Fruit fly (Drosophila melanogaster) whole organism, embryonic: ENCODE measurements around the gene CLS.
A peak's percentile ranks its signal among the peaks of the same experiment; 100 is the strongest.

Source experiments
- Adf1 ChIP-seq: fragments of 200-800 bp; sonication (Bioruptor generic); IDR thresholded peaks from 2 replicates; pipeline ENCODE4 v1.3.6; 2022; ENCODE audit warnings: missing biosample characterization, missing genetic modification characterization
- Antp ChIP-seq: fragments of 200-800 bp; sonication (Bioruptor generic); optimal IDR thresholded peaks from 3 replicates; lab custom pipeline; 2016; ENCODE audit warnings: missing biosample characterization, missing genetic modification characterization
- Bgb ChIP-seq: fragments of 200-800 bp; sonication (Bioruptor generic); IDR thresholded peaks from 2 replicates; pipeline ENCODE4 v1.3.6; 2022; ENCODE audit warnings: missing biosample characterization, missing genetic modification characterization; ENCODE audit not compliant: partially characterized antibody
- CG12299 ChIP-seq: fragments of 200-800 bp; sonication (Bioruptor generic); optimal IDR thresholded peaks from 2 replicates; lab custom pipeline; 2018; ENCODE audit warnings: missing biosample characterization, mild to moderate bottlenecking, missing genetic modification characterization
- CG16813 ChIP-seq: fragments of 200-800 bp; sonication (Bioruptor generic); IDR thresholded peaks from 3 replicates; pipeline ENCODE4 v1.3.6; 2022; ENCODE audit warnings: missing biosample characterization, missing genetic modification characterization; ENCODE audit not compliant: partially characterized antibody
- CG16863 ChIP-seq: fragments of 200-800 bp; sonication (Bioruptor generic); optimal IDR thresholded peaks from 3 replicates; lab custom pipeline; 2016; ENCODE audit warnings: missing biosample characterization, missing genetic modification characterization
- CG17186 ChIP-seq: fragments of 200-800 bp; sonication (Bioruptor generic); optimal IDR thresholded peaks from 3 replicates; lab custom pipeline; 2017; ENCODE audit warnings: missing biosample characterization, missing genetic modification reagents, missing genetic modification characterization
- CG17359 ChIP-seq: fragments of 200-800 bp; sonication (Bioruptor generic); optimal IDR thresholded peaks from 3 replicates; lab custom pipeline; 2018; ENCODE audit warnings: missing biosample characterization, mild to moderate bottlenecking, missing genetic modification characterization, moderate library complexity
- CG18262 ChIP-seq: fragments of 200-800 bp; optimal IDR thresholded peaks from 3 replicates; lab custom pipeline; 2019; ENCODE audit warnings: missing biosample characterization, mild to moderate bottlenecking, missing genetic modification characterization, moderate library complexity
- CG1832 ChIP-seq: fragments of 200-800 bp; sonication (Bioruptor generic); optimal IDR thresholded peaks from 2 replicates; lab custom pipeline; 2017; ENCODE audit warnings: missing biosample characterization, mild to moderate bottlenecking, missing genetic modification characterization, inconsistent platforms
- CG2116 ChIP-seq: fragments of 200-800 bp; sonication (Bioruptor generic); optimal IDR thresholded peaks from 3 replicates; lab custom pipeline; 2018; ENCODE audit warnings: missing biosample characterization, mild to moderate bottlenecking, missing genetic modification characterization
- CG2199 ChIP-seq: fragments of 200-800 bp; sonication (Bioruptor generic); IDR thresholded peaks from 3 replicates; pipeline ENCODE4 v1.3.6; 2022; ENCODE audit warnings: missing biosample characterization, missing genetic modification characterization
- CG30020 ChIP-seq: fragments of 200-800 bp; optimal IDR thresholded peaks from 2 replicates; lab custom pipeline; 2019; ENCODE audit warnings: missing biosample characterization, mild to moderate bottlenecking, missing genetic modification characterization, moderate library complexity
- CG5180 ChIP-seq: fragments of 200-800 bp; sonication (Bioruptor generic); optimal IDR thresholded peaks from 3 replicates; lab custom pipeline; 2017; ENCODE audit warnings: missing biosample characterization, missing genetic modification characterization, mild to moderate bottlenecking, moderate library complexity, missing genetic modification reagents
- CG7928 ChIP-seq: fragments of 200-800 bp; sonication (Bioruptor generic); optimal IDR thresholded peaks from 2 replicates; lab custom pipeline; 2017; ENCODE audit warnings: missing biosample characterization, mild to moderate bottlenecking, missing genetic modification characterization
- CG8089 ChIP-seq: fragments of 200-800 bp; sonication (Bioruptor generic); optimal IDR thresholded peaks from 3 replicates; lab custom pipeline; 2016; ENCODE audit warnings: missing biosample characterization, missing genetic modification characterization
- CG9727 ChIP-seq: fragments of 200-800 bp; sonication (Bioruptor generic); optimal IDR thresholded peaks from 3 replicates; lab custom pipeline; 2017; ENCODE audit warnings: missing biosample characterization, mild to moderate bottlenecking, missing genetic modification characterization
- CTCF ChIP-seq: fragments of 200-800 bp; sonication (Bioruptor generic); optimal IDR thresholded peaks from 2 replicates; lab custom pipeline; 2017; ENCODE audit warnings: missing biosample characterization, mild to moderate bottlenecking, missing genetic modification characterization, moderate library complexity
- Doc2 ChIP-seq: fragments of 200-800 bp; sonication (Bioruptor generic); IDR thresholded peaks from 2 replicates; pipeline ENCODE4 v1.3.6; 2022; ENCODE audit warnings: missing biosample characterization, missing genetic modification characterization
- HLH4C ChIP-seq: fragments of 200-800 bp; sonication (Bioruptor generic); IDR thresholded peaks from 3 replicates; pipeline ENCODE4 v1.3.6; 2022; ENCODE audit warnings: missing biosample characterization, missing genetic modification characterization; ENCODE audit not compliant: partially characterized antibody
- Med ChIP-seq: fragments of 200-800 bp; sonication (Bioruptor generic); peaks from one replicate; lab custom pipeline; 2016; ENCODE audit warnings: missing biosample characterization, missing genetic modification characterization, mild to moderate bottlenecking, inconsistent platforms, moderate library complexity
- Meics ChIP-seq: fragments of 200-800 bp; sonication (Bioruptor generic); optimal IDR thresholded peaks from 2 replicates; lab custom pipeline; 2017; ENCODE audit warnings: missing biosample characterization, mild to moderate bottlenecking, missing genetic modification characterization
- PHDP ChIP-seq: fragments of 200-800 bp; sonication (Bioruptor generic); optimal IDR thresholded peaks from 3 replicates; lab custom pipeline; 2018; ENCODE audit warnings: missing biosample characterization, mild to moderate bottlenecking, missing genetic modification characterization, moderate library complexity
- Pdp1 ChIP-seq, 2 experiments: fragments of 200-800 bp; sonication (Bioruptor generic); optimal IDR thresholded peaks; 3 replicates each; lab custom pipeline; 2016; ENCODE audit warnings: missing biosample characterization in 2 of 2, missing genetic modification characterization in 2 of 2, mild to moderate bottlenecking in 1 of 2, moderate library complexity in 1 of 2
- Scr ChIP-seq: fragments of 200-800 bp; sonication (Bioruptor generic); IDR thresholded peaks from 2 replicates; pipeline ENCODE4 v1.3.6; 2022; ENCODE audit warnings: missing biosample characterization, missing genetic modification characterization; ENCODE audit not compliant: partially characterized antibody
- Sin3A ChIP-seq: fragments of >200 bp; optimal IDR thresholded peaks from 2 replicates; lab custom pipeline; 2018
- Sox100B ChIP-seq: fragments of 200-800 bp; sonication (Bioruptor generic); optimal IDR thresholded peaks from 3 replicates; lab custom pipeline; 2018; ENCODE audit warnings: missing biosample characterization, mild to moderate bottlenecking, missing genetic modification characterization
- Spps ChIP-seq: fragments of 200-800 bp; sonication (Bioruptor generic); optimal IDR thresholded peaks from 2 replicates; lab custom pipeline; 2018; ENCODE audit warnings: missing biosample characterization, mild to moderate bottlenecking, missing genetic modification characterization
- Sry-δ ChIP-seq: fragments of 200-800 bp; sonication (Bioruptor generic); optimal IDR thresholded peaks from 2 replicates; lab custom pipeline; 2016; ENCODE audit warnings: missing biosample characterization, missing genetic modification characterization
- az2 ChIP-seq: fragments of 200-800 bp; sonication (Bioruptor generic); optimal IDR thresholded peaks from 3 replicates; lab custom pipeline; 2016; ENCODE audit warnings: missing biosample characterization, missing genetic modification characterization
- bcd ChIP-seq: fragments of 200-800 bp; sonication (Bioruptor generic); optimal IDR thresholded peaks from 2 replicates; lab custom pipeline; 2017; ENCODE audit warnings: missing biosample characterization, mild to moderate bottlenecking, missing genetic modification characterization
- bigmax ChIP-seq: fragments of 200-800 bp; sonication (Bioruptor generic); optimal IDR thresholded peaks from 2 replicates; lab custom pipeline; 2018; ENCODE audit warnings: missing biosample characterization, mild to moderate bottlenecking, missing genetic modification characterization
- cg ChIP-seq: fragments of 200-800 bp; sonication (Bioruptor generic); optimal IDR thresholded peaks from 3 replicates; lab custom pipeline; 2019; ENCODE audit warnings: missing biosample characterization, mild to moderate bottlenecking, missing genetic modification characterization, moderate library complexity
- ham ChIP-seq: fragments of 200-800 bp; sonication (Bioruptor generic); IDR thresholded peaks from 2 replicates; pipeline ENCODE4 v1.3.6; 2022; ENCODE audit warnings: missing biosample characterization, missing genetic modification characterization
- kay ChIP-seq: fragments of 200-800 bp; sonication (Bioruptor generic); optimal IDR thresholded peaks from 2 replicates; lab custom pipeline; 2016; ENCODE audit warnings: missing biosample characterization, missing genetic modification characterization
- klu ChIP-seq: fragments of 200-800 bp; sonication (Bioruptor generic); IDR thresholded peaks from 2 replicates; pipeline ENCODE4 v1.3.6; 2022; ENCODE audit warnings: missing biosample characterization, missing genetic modification characterization
- lola ChIP-seq, 3 experiments: fragments of >200 bp in 2 of 3; fragments of 200-800 bp in 1 of 3; sonication (Bioruptor generic) in 1 of 3; optimal IDR thresholded peaks; 2 replicates each; lab custom pipeline; 2017 to 2019; ENCODE audit warnings: missing biosample characterization in 3 of 3, missing genetic modification characterization in 3 of 3, mild to moderate bottlenecking in 1 of 3, moderate library complexity in 1 of 3
- mam ChIP-seq: fragments of 200-800 bp; sonication (Bioruptor generic); optimal IDR thresholded peaks from 3 replicates; lab custom pipeline; 2016; ENCODE audit warnings: missing biosample characterization, missing genetic modification characterization
- otp ChIP-seq: fragments of 200-800 bp; sonication (Bioruptor generic); IDR thresholded peaks from 3 replicates; pipeline ENCODE4, ENCODE4 v1.3.6; 2022; ENCODE audit warnings: missing biosample characterization, missing genetic modification characterization
- pnt ChIP-seq: fragments of 200-800 bp; sonication (Bioruptor generic); optimal IDR thresholded peaks from 3 replicates; lab custom pipeline; 2016; ENCODE audit warnings: missing biosample characterization, missing genetic modification characterization
- ranshi ChIP-seq: fragments of 200-800 bp; sonication (Bioruptor generic); IDR thresholded peaks from 2 replicates; pipeline ENCODE4 v1.3.6; 2022; ENCODE audit warnings: missing biosample characterization, missing genetic modification characterization
- row ChIP-seq: fragments of 200-800 bp; sonication (Bioruptor generic); IDR thresholded peaks from 3 replicates; pipeline ENCODE4 v1.3.6; 2022; ENCODE audit warnings: missing biosample characterization, missing genetic modification characterization
- sima ChIP-seq: fragments of 200-800 bp; sonication (Bioruptor generic); optimal IDR thresholded peaks from 2 replicates; lab custom pipeline; 2016; ENCODE audit warnings: missing biosample characterization, missing genetic modification characterization
- sqz ChIP-seq: fragments of 200-800 bp; sonication (Bioruptor generic); optimal IDR thresholded peaks from 3 replicates; lab custom pipeline; 2018; ENCODE audit warnings: missing biosample characterization, mild to moderate bottlenecking, missing genetic modification characterization
- tio ChIP-seq: fragments of 200-800 bp; sonication (Bioruptor generic); optimal IDR thresholded peaks from 2 replicates; lab custom pipeline; 2017; ENCODE audit warnings: missing biosample characterization, missing genetic modification characterization, inconsistent platforms
- ttk ChIP-seq: fragments of 200-800 bp; sonication (Bioruptor generic); IDR thresholded peaks from 2 replicates; pipeline ENCODE4 v2.1.2; 2022; ENCODE audit warnings: missing biosample characterization, missing genetic modification characterization
- unpg ChIP-seq: fragments of 200-800 bp; sonication (Bioruptor generic); optimal IDR thresholded peaks from 3 replicates; lab custom pipeline; 2018; ENCODE audit warnings: missing biosample characterization, mild to moderate bottlenecking, missing genetic modification characterization, moderate library complexity
- usp ChIP-seq: fragments of >200 bp; optimal IDR thresholded peaks from 2 replicates; lab custom pipeline; 2017; ENCODE audit warnings: missing biosample characterization, missing genetic modification characterization
- yki ChIP-seq: fragments of >200 bp; optimal IDR thresholded peaks from 3 replicates; lab custom pipeline; 2018
- zfh1 ChIP-seq: fragments of 200-800 bp; sonication (Bioruptor generic); IDR thresholded peaks from 3 replicates; pipeline ENCODE4 v1.3.6; 2022; ENCODE audit warnings: missing biosample characterization, missing genetic modification characterization

Gene CLS

DNA sequence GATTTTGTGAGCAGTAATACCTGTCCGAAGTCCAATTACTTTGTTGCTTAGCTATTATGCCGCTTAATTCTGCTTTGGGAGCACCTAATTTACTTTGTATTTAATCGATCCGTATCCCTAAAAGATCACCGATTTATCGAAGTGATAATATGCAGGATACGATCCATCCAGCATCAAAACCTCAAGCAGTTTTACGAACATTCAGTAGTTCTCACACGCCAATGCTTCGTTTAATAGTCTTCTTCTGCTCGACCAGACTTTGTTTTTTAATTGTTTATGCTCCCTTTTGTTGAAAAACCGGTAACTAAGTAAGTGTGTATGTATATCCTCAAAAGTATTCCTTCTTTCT is 38.9 kb downstream of the CLS start (continued):
- TF ChIP-seq CG18262 (tag; lab: Kevin White, UChicago): peak; percentile 1
- TF ChIP-seq Meics (GFP tag; lab: Kevin White, UChicago): no peak
- peak; percentile 30 for TF ChIP-seq cg (GFP tag; lab: Kevin White, UChicago)
- TF ChIP-seq ranshi (GFP tag; lab: Robert Waterston, UW): peak; percentile 33; the same call in 1 of the 2 replicates
- TF ChIP-seq CG17359: no peak
- peak; percentile 52 for TF ChIP-seq CG30020
- TF ChIP-seq lola (GFP tag; optimal IDR thresholded peaks at IDR 0.05; lab: Kevin White, UChicago): peak in 1 of 3 experiments; percentile 15

DNA sequence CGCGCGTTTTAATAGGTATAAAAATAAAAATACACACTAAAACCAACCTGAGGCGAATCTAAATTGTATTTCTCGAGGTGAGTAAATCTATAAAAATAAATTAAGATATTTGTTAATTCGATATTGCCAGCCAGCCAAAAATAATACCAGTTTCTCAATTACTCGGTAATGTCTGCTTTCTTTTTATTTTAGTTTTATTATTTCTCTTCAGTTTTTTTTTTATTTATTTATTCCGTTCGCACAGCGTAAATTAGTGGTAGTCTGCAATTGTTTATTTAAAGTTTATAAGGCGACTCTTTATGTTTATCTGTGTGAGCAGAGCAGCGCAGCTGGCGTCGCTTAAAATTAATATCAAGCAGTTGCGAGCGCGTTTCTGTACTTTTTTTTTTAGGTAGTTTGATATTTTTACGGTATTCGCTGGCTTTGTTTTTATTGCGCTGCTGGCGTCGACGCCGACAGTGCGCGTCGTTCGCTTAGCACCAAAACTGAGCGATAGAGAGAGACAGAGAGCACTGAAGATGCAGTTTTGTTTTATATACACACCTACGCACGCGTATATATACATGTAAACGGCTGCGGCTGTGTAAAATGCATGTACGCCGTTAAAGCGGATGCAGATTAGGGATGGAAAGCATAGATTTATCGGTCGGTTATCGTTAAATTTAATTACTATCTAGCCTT is 39.5 kb downstream of the CLS start:
- no peak for TF ChIP-seq CG8089 (GFP tag; lab: Kevin White, UChicago)
- peak; percentile 60 for TF ChIP-seq CG17186
- TF ChIP-seq Med (GFP tag; lab: Kevin White, UChicago): peak; percentile 82
- TF ChIP-seq pnt: no peak
- no peak for TF ChIP-seq Doc2 (GFP tag; lab: Robert Waterston, UW)
- TF ChIP-seq zfh1 (GFP tag; lab: Robert Waterston, UW): peak; percentile 62; the same call in 2 of the 3 replicates
- no peak for TF ChIP-seq usp (GFP tag; lab: Kevin White, UChicago)
- TF ChIP-seq HLH4C (GFP tag; lab: Robert Waterston, UW): peak; percentile 91
- no peak for TF ChIP-seq tio (GFP tag; lab: Kevin White, UChicago)
- no peak for TF ChIP-seq CG16863 (GFP tag; lab: Kevin White, UChicago)
- TF ChIP-seq sqz: peak; percentile 89
- no peak for TF ChIP-seq Sox100B (GFP tag; lab: Kevin White, UChicago)
- peak; percentile 90 for TF ChIP-seq bcd (GFP tag; lab: Kevin White, UChicago)
- peak; percentile 70 for TF ChIP-seq CG7928
- TF ChIP-seq Bgb (GFP tag; lab: Robert Waterston, UW): peak; percentile 84
- no peak for TF ChIP-seq kay
- TF ChIP-seq unpg (GFP tag; lab: Kevin White, UChicago): no peak
- peak; percentile 63 for TF ChIP-seq CTCF (GFP tag; lab: Kevin White, UChicago)
- TF ChIP-seq CG5180: no peak
- TF ChIP-seq row: peak; percentile 31; the same call in 1 of the 3 replicates
- no peak for TF ChIP-seq yki (lab: Kevin White, UChicago)
- TF ChIP-seq ttk: no peak
- TF ChIP-seq CG9727: no peak
- TF ChIP-seq PHDP (tag; lab: Kevin White, UChicago): peak; percentile 12
- peak; percentile 65 for TF ChIP-seq CG1832 (GFP tag; lab: Kevin White, UChicago)
- no peak for TF ChIP-seq az2
- peak; percentile 77 for TF ChIP-seq CG16813
- no peak for TF ChIP-seq sima (GFP tag; lab: Kevin White, UChicago)
- TF ChIP-seq Scr (GFP tag; lab: Robert Waterston, UW): peak; percentile 67
- no peak for TF ChIP-seq ham (GFP tag; lab: Robert Waterston, UW)
- peak; percentile 44 for TF ChIP-seq bigmax (GFP tag; lab: Kevin White, UChicago)
- TF ChIP-seq Spps: no peak
- no peak for TF ChIP-seq Antp (GFP tag; lab: Kevin White, UChicago)
- TF ChIP-seq CG2116 (GFP tag; lab: Kevin White, UChicago): peak; percentile 58
- TF ChIP-seq CG2199 (GFP tag; lab: Robert Waterston, UW): 0 out of 3 replicates have a peak, but pooled peaks have one; percentile 55
- no peak for TF ChIP-seq Sin3A
- peak; percentile 69 for TF ChIP-seq Sry-δ (GFP tag; lab: Kevin White, UChicago)
- peak; percentile 34; the same call in 1 of the 3 replicates for TF ChIP-seq otp (GFP tag; lab: Robert Waterston, UW)
- TF ChIP-seq CG12299 (tag; lab: Kevin White, UChicago): no peak
- no peak for TF ChIP-seq mam (GFP tag; lab: Kevin White, UChicago)
- peak; percentile 98 for TF ChIP-seq Adf1 (GFP tag; lab: Robert Waterston, UW)
- peak; percentile 70; the same call in 1 of the 2 replicates for TF ChIP-seq klu (GFP tag; lab: Robert Waterston, UW)
- no peak for TF ChIP-seq Pdp1 (GFP tag; optimal IDR thresholded peaks at IDR 0.05; lab: Kevin White, UChicago)
